Worm (Caenorhabditis elegans): ENCODE measurements around the gene Y48E1B.17.

ce11 chrII:13590461-13590860, 49.6 kb upstream of the Y48E1B.17 start, which contains the start of gene clec-145:
- TF ChIP-seq cog-1 (tag; optimal IDR thresholded peaks at IDR 0.05) (no peak), tab-1 (GFP tag; IDR thresholded peaks at IDR 0.05) (no peak), flt-1 (GFP tag; IDR thresholded peaks at IDR 0.05) (no peak)
